Fruit fly (Drosophila melanogaster): ENCODE data around the gene CG17186.

- TF ChIP-seq psq (optimal IDR thresholded peaks at IDR 0.05) (no peak), Myc (optimal IDR thresholded peaks at IDR 0.05) (no peak), insv (optimal IDR thresholded peaks at IDR 0.05) (no peak), h (optimal IDR thresholded peaks at IDR 0.05) (no peak)
These were observed 33.2 kb upstream of the CG17186 start for dm6 chr3R:19910302-19911029.
